Fruit fly (Drosophila melanogaster): Measurements from ENCODE around the gene CG12446.

dm6 chrX:22851289-22851688 lies 39.6 kb upstream of the CG12446 start:
- TF ChIP-seq CTCF (optimal IDR thresholded peaks at IDR 0.05) (no peak), CG8478 (optimal IDR thresholded peaks at IDR 0.05) (no peak)
